Worm (Caenorhabditis elegans): ENCODE data around the gene rec-8.

DNA sequence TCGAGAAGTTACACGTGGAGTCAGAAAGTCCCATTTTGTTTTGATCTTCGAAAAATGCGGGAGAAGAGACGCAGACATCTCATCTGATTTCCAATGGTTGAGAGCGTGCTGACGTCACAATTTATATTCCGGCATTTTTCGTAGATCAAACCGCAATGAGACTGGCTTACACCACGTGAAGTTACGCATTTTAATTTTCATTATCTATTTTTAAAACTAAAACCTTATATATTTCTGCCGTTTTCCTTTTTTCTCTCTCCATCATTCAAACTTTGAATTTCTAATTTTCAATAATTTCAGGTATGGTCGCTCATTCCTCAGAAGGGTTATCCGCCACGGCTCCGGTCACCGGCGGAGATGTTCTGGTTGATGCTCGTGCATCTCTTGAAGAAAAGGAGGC, 37.6 kb downstream of the rec-8 start, which contains the start of gene fat-1:
- TF ChIP-seq dao-5 (tag; optimal IDR thresholded peaks at IDR 0.05) (no peak), him-1 (tag; optimal IDR thresholded peaks at IDR 0.05) (no peak)

Data from whole organism, L4/young adult.